Worm (Caenorhabditis elegans) whole organism, L4 larva: ENCODE data around the gene ddx-35.

Experiments used
- D1046.2 ChIP-seq: fragments of 200-800 bp; sonication (Bioruptor generic); IDR thresholded peaks from 2 replicates; pipeline ENCODE4 v1.3.6; 2022; ENCODE audit warnings: missing genetic modification characterization, missing compliant biosample characterization
- F10B5.3 ChIP-seq: sonication (generic microtip); optimal IDR thresholded peaks from 2 replicates; lab custom pipeline; 2016; ENCODE audit warnings: mild to moderate bottlenecking, missing genetic modification characterization, missing compliant biosample characterization
- F26F4.8 ChIP-seq: fragments of 200-800 bp; sonication (Bioruptor generic); conservative IDR thresholded peaks from 2 replicates; pipeline ENCODE4 v1.3.6; 2022; ENCODE audit warnings: missing genetic modification characterization, missing compliant biosample characterization
- F49E8.2 ChIP-seq: sonication (generic microtip); optimal IDR thresholded peaks from 2 replicates; lab custom pipeline; 2016; ENCODE audit warnings: missing compliant biosample characterization, mild to moderate bottlenecking, missing genetic modification characterization, borderline replicate concordance
- R02D3.7 ChIP-seq: fragments of 150-350 bp; sonication (generic microtip); optimal IDR thresholded peaks from 3 replicates; lab custom pipeline; 2014; ENCODE audit warnings: missing biosample characterization, missing genetic modification characterization
- T20F7.1 ChIP-seq: fragments of 200-800 bp; sonication (Bioruptor generic); optimal IDR thresholded peaks from 2 replicates; lab custom pipeline; 2018; ENCODE audit warnings: mild to moderate bottlenecking, missing genetic modification characterization, missing compliant biosample characterization
- Y75B8A.6 ChIP-seq: fragments of 200-800 bp; sonication (Bioruptor generic); IDR thresholded peaks from 2 replicates; pipeline ENCODE4 v1.3.6; 2022; ENCODE audit warnings: missing genetic modification reagents, missing genetic modification characterization, missing compliant biosample characterization
- aha-1 ChIP-seq: fragments of 150-350 bp; peaks from one replicate; lab custom pipeline; 2014; ENCODE audit warnings: missing biosample characterization, missing genetic modification characterization
- cey-2 ChIP-seq: sonication (generic microtip); optimal IDR thresholded peaks from 3 replicates; lab custom pipeline; 2017; ENCODE audit warnings: missing genetic modification characterization, mild to moderate bottlenecking, missing compliant biosample characterization, antibody characterized with exemption, borderline replicate concordance; ENCODE audit not compliant: insufficient read depth
- ctbp-1 ChIP-seq: fragments of 200-800 bp; sonication (Bioruptor generic); IDR thresholded peaks from 2 replicates; pipeline ENCODE4 v1.3.6; 2022; ENCODE audit warnings: missing genetic modification reagents, missing genetic modification characterization, missing compliant biosample characterization
- daf-12 ChIP-seq: fragments of 150-350 bp; optimal IDR thresholded peaks from 2 replicates; lab custom pipeline; 2014; ENCODE audit warnings: missing biosample characterization, missing genetic modification reagents, missing genetic modification characterization
- daf-16 ChIP-seq, 3 experiments: sonication (generic microtip); optimal IDR thresholded peaks; 2 replicates each; lab custom pipeline; 2016 to 2017; ENCODE audit warnings: missing genetic modification characterization in 3 of 3, missing genetic modification reagents in 3 of 3, mild to moderate bottlenecking in 2 of 3, missing compliant biosample characterization in 2 of 3, missing biosample characterization in 1 of 3, moderate library complexity in 1 of 3
- daf-19 ChIP-seq: fragments of 200-800 bp; sonication (Bioruptor generic); conservative IDR thresholded peaks from 2 replicates; pipeline ENCODE4 v1.3.6; 2022; ENCODE audit warnings: missing genetic modification characterization, missing compliant biosample characterization
- dmd-8 ChIP-seq: fragments of 200-800 bp; sonication (Bioruptor generic); IDR thresholded peaks from 2 replicates; pipeline ENCODE4 v1.3.6; 2022; ENCODE audit warnings: missing genetic modification characterization, missing compliant biosample characterization
- dve-1 ChIP-seq: sonication (generic microtip); optimal IDR thresholded peaks from 2 replicates; lab custom pipeline; 2017; ENCODE audit warnings: antibody characterized with exemption, mild to moderate bottlenecking, missing genetic modification characterization, missing compliant biosample characterization; ENCODE audit not compliant: insufficient read depth
- hif-1 ChIP-seq, 2 experiments: sonication (generic microtip); optimal IDR thresholded peaks; 2 replicates each; lab custom pipeline; 2016 to 2017; ENCODE audit warnings: missing compliant biosample characterization in 2 of 2, missing genetic modification characterization in 2 of 2, missing genetic modification reagents in 2 of 2, missing genotype in 2 of 2, mild to moderate bottlenecking in 1 of 2
- hlh-30 ChIP-seq: sonication (generic microtip); optimal IDR thresholded peaks from 2 replicates; lab custom pipeline; 2017; ENCODE audit warnings: antibody characterized with exemption, mild to moderate bottlenecking, missing genetic modification characterization, missing compliant biosample characterization; ENCODE audit not compliant: insufficient read depth
- hmg-1.1 ChIP-seq: fragments of 200-800 bp; sonication (Bioruptor generic); IDR thresholded peaks from 2 replicates; pipeline ENCODE4 v1.3.6; 2022; ENCODE audit warnings: missing genetic modification reagents, missing genetic modification characterization, missing compliant biosample characterization
- lin-13 ChIP-seq: fragments of 150-350 bp; optimal IDR thresholded peaks from 2 replicates; lab custom pipeline; 2014; ENCODE audit warnings: missing biosample characterization, missing genetic modification reagents, missing genetic modification characterization
- lin-38 ChIP-seq: fragments of 200-800 bp; sonication (Bioruptor generic); IDR thresholded peaks from 2 replicates; pipeline ENCODE4 v1.3.6; 2022; ENCODE audit warnings: missing genetic modification reagents, missing genetic modification characterization, missing compliant biosample characterization
- lsy-2 ChIP-seq, 2 experiments: fragments of 150-350 bp in 1 of 2; sonication (generic microtip) in 1 of 2; optimal IDR thresholded peaks; 2 replicates each; lab custom pipeline; 2014 to 2017; ENCODE audit warnings: missing biosample characterization in 2 of 2, missing genetic modification characterization in 2 of 2
- mes-2 ChIP-seq: sonication (generic microtip); optimal IDR thresholded peaks from 2 replicates; lab custom pipeline; 2016; ENCODE audit warnings: missing genotype, mild to moderate bottlenecking, missing genetic modification characterization, missing compliant biosample characterization; ENCODE audit not compliant: poor library complexity, severe bottlenecking
- mxl-2 ChIP-seq: fragments of 200-800 bp; sonication (Bioruptor generic); conservative IDR thresholded peaks from 2 replicates; pipeline ENCODE4 v1.3.6; 2022; ENCODE audit warnings: missing genetic modification reagents, missing genetic modification characterization, missing compliant biosample characterization
- nhr-10 ChIP-seq: fragments of 150-350 bp; optimal IDR thresholded peaks from 2 replicates; lab custom pipeline; 2014; ENCODE audit warnings: missing biosample characterization, missing genetic modification characterization
- nhr-111 ChIP-seq: fragments of 200-800 bp; sonication (Bioruptor generic); optimal IDR thresholded peaks from 2 replicates; lab custom pipeline; 2018; ENCODE audit warnings: mild to moderate bottlenecking, missing genetic modification characterization, missing compliant biosample characterization
- nhr-237 ChIP-seq: sonication (generic microtip); optimal IDR thresholded peaks from 2 replicates; lab custom pipeline; 2017; ENCODE audit warnings: missing biosample characterization, missing genetic modification characterization
- nhr-41 ChIP-seq: fragments of 200-800 bp; sonication (Bioruptor generic); IDR thresholded peaks from 2 replicates; pipeline ENCODE4 v1.3.6; 2022; ENCODE audit warnings: missing genetic modification reagents, missing genetic modification characterization, missing compliant biosample characterization
- nhr-6 ChIP-seq: fragments of 150-350 bp; optimal IDR thresholded peaks from 2 replicates; lab custom pipeline; 2014; ENCODE audit warnings: missing biosample characterization, missing genetic modification characterization
- rbr-2 ChIP-seq: sonication (generic microtip); optimal IDR thresholded peaks from 2 replicates; lab custom pipeline; 2016; ENCODE audit warnings: missing genotype, missing genetic modification characterization, missing compliant biosample characterization
- snpc-1.2 ChIP-seq: fragments of 200-800 bp; sonication (Bioruptor generic); IDR thresholded peaks from 2 replicates; pipeline ENCODE4 v1.3.6; 2022; ENCODE audit warnings: missing genetic modification reagents, missing genetic modification characterization, missing compliant biosample characterization
- spr-1 ChIP-seq: sonication (generic microtip); optimal IDR thresholded peaks from 2 replicates; lab custom pipeline; 2016; ENCODE audit warnings: mild to moderate bottlenecking, missing genetic modification characterization, missing compliant biosample characterization
- unc-39 ChIP-seq: sonication (generic microtip); optimal IDR thresholded peaks from 2 replicates; lab custom pipeline; 2017; ENCODE audit warnings: missing biosample characterization, missing genetic modification characterization
- zfp-2 ChIP-seq: sonication (generic microtip); optimal IDR thresholded peaks from 2 replicates; lab custom pipeline; 2016; ENCODE audit warnings: mild to moderate bottlenecking, missing genetic modification characterization, missing compliant biosample characterization
- zfp-3 ChIP-seq: fragments of 200-800 bp; sonication (Bioruptor generic); conservative IDR thresholded peaks from 2 replicates; pipeline ENCODE4 v1.3.6; 2022; ENCODE audit warnings: missing genetic modification reagents, missing genetic modification characterization, missing compliant biosample characterization
- zip-2 ChIP-seq: fragments of 150-350 bp; optimal IDR thresholded peaks from 2 replicates; lab custom pipeline; 2014; ENCODE audit warnings: missing biosample characterization, missing genetic modification characterization

ddx-35 gene

ce11 chrIII:1532777-1533473, 21.3 kb downstream of the ddx-35 start, which contains the start of gene snf-6 (continued):
- TF ChIP-seq snpc-1.2 (GFP tag; lab: Robert Waterston, UW) (no peak), dmd-8 (no peak), T20F7.1 (GFP tag; lab: Kevin White, UChicago) (no peak), zfp-3 (GFP tag; lab: Robert Waterston, UW) (no peak), nhr-111 (no peak)

ce11 chrIII:1528423-1528822, 25.8 kb downstream of the ddx-35 start:
- peak; percentile 75 for TF ChIP-seq aha-1 (tag; lab: Kevin White, UChicago)
- no peak for TF ChIP-seq mxl-2 (GFP tag; lab: Robert Waterston, UW)

DNA sequence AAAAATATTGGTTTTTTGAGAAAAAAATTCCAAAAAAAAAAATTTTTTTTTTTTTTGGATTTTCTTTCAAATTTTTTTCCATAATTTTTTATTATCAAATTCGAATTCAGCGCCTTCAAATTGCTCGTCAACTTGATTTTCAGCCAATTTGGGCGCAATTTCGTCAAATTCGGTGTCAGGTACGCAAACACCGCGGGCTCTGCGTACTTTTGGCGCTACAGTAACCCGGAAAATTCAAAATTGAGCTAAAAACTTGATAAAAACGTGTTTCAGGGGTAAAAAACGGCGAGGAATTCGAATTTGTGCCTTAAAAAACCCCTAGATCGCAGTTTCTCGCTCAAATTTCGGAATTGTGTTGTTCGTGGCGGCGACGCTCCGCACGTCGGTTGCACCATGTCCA, 34.3 kb downstream of the ddx-35 start:
- no peak for TF ChIP-seq mes-2 (tag; lab: Kevin White, UChicago)
- TF ChIP-seq daf-12 (tag; lab: Kevin White, UChicago) = no peak
- TF ChIP-seq F26F4.8 = no peak
- TF ChIP-seq dmd-8 = no peak
- no peak for TF ChIP-seq nhr-41
- TF ChIP-seq zfp-2 (tag; lab: Kevin White, UChicago) = no peak
- no peak for TF ChIP-seq daf-19 (GFP tag; lab: Robert Waterston, UW)
- peak; percentile 18 for TF ChIP-seq aha-1 (tag; lab: Kevin White, UChicago)
- no peak for TF ChIP-seq hmg-1.1 (GFP tag; lab: Robert Waterston, UW)
- TF ChIP-seq F49E8.2 (tag; lab: Kevin White, UChicago) = no peak
- TF ChIP-seq ctbp-1 (GFP tag; lab: Robert Waterston, UW) = no peak
- no peak for TF ChIP-seq zip-2 (tag; lab: Kevin White, UChicago)
- no peak for TF ChIP-seq nhr-6 (tag; lab: Kevin White, UChicago)
- no peak for TF ChIP-seq spr-1 (tag; lab: Kevin White, UChicago)
- TF ChIP-seq lsy-2 (tag; optimal IDR thresholded peaks at IDR 0.05; lab: Kevin White, UChicago) = peak; percentile 16 to 78
- TF ChIP-seq lin-13 (GFP tag; lab: Kevin White, UChicago) = peak; percentile 88
- TF ChIP-seq mxl-2 (GFP tag; lab: Robert Waterston, UW) = no peak
- TF ChIP-seq dve-1 (tag; lab: Kevin White, UChicago) = no peak

DNA sequence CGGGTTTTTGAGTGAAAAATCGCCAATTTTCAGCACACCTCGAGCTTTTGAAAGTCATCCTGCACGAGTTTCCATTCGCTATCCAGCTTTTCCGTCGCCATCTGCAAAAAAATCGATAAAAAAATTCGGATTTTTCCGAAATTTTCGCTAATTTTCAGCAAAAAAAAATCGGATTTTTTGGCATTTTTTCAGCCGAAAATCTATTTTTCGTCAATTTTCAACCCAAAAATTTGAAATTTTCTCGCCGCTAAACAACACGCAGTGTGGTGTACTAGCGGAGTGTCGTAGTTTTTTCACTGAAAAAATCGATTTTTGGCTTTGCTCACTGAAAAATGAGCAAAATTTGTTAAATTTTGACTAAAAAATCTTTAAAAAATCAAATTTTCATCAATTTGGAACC, 36.4 kb downstream of the ddx-35 start, which contains the start of gene tmem-120:
tmem-120 (minus strand) TSS at position 101 of the 400 bp plus-strand sequence.
- TF ChIP-seq daf-12 (tag; lab: Kevin White, UChicago) (no peak), lsy-2 (tag; optimal IDR thresholded peaks at IDR 0.05; lab: Kevin White, UChicago) (no peak), rbr-2 (no peak), mxl-2 (GFP tag; lab: Robert Waterston, UW) (no peak), cey-2 (tag; lab: Kevin White, UChicago) (no peak), daf-16 (GFP tag; optimal IDR thresholded peaks at IDR 0.05; lab: Kevin White, UChicago) (no peak), daf-16 (tag; optimal IDR thresholded peaks at IDR 0.05; lab: Kevin White, UChicago) (no peak), lin-38 (GFP tag; lab: Robert Waterston, UW) (no peak), hmg-1.1 (GFP tag; lab: Robert Waterston, UW) (no peak), nhr-10 (tag; lab: Kevin White, UChicago) (no peak), F10B5.3 (no peak)

DNA sequence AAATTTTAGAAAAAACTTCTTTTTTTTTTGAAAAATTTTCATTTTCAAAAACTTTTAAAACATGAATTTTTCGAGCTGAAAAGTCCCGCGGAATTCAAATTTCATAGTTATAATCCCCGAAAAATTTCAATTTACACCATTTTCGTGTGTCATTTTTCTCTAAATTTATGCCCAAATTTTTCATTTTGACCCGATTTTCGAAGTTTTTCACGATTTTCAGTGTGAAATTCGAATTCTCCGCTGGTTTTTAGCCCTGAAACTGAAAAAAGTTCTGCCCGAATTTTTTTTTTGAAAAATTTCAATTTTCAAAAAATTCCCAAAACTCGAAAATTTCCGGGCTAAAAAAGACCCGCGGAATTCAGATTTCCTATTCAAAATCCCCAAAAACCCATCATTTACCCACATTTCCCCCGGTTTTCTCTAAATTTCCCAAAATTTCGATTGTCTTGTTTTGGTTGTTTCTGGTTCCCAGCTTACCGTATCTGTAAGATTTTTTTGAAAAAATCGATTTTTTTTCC, 45.4 kb downstream of the ddx-35 start:
- TF ChIP-seq Y75B8A.6 (GFP tag; lab: Robert Waterston, UW) (no peak), lin-38 (GFP tag; lab: Robert Waterston, UW) (peak; percentile 22; the same call in 1 of the 2 replicates), nhr-237 (tag; lab: Kevin White, UChicago) (no peak), R02D3.7 (tag; lab: Kevin White, UChicago) (no peak), unc-39 (no peak), D1046.2 (GFP tag; lab: Robert Waterston, UW) (0 out of 2 replicates have a peak, but pooled peaks have one; percentile 53), F49E8.2 (tag; lab: Kevin White, UChicago) (no peak), zfp-3 (GFP tag; lab: Robert Waterston, UW) (0 out of 2 replicates have a peak, but pooled peaks have one; percentile 55), hif-1 (tag; optimal IDR thresholded peaks at IDR 0.05; lab: Kevin White, UChicago) (peak in 1 of 2 experiments; percentile 11), hlh-30 (no peak), aha-1 (tag; lab: Kevin White, UChicago) (peak; percentile 18)
